Fruit fly (Drosophila melanogaster) whole organism, embryonic: ENCODE data around the gene CG9886.
A peak's percentile ranks its signal among the peaks of the same experiment; 100 is the strongest.

Experiments
- Adf1 ChIP-seq: fragments of 200-800 bp; sonication (Bioruptor generic); IDR thresholded peaks from 2 replicates; pipeline ENCODE4 v1.3.6; 2022; ENCODE audit warnings: missing biosample characterization, missing genetic modification characterization
- Atf6 ChIP-seq: fragments of 200-800 bp; sonication (Bioruptor generic); IDR thresholded peaks from 2 replicates; pipeline ENCODE4 v1.3.6; 2022; ENCODE audit warnings: missing biosample characterization, missing genetic modification characterization
- BtbVII ChIP-seq: fragments of 200-800 bp; sonication (Bioruptor generic); optimal IDR thresholded peaks from 3 replicates; lab custom pipeline; 2017; ENCODE audit warnings: missing biosample characterization, mild to moderate bottlenecking, missing genetic modification characterization
- CG11085 ChIP-seq: fragments of 200-800 bp; sonication (Bioruptor generic); IDR thresholded peaks from 2 replicates; pipeline ENCODE4 v1.3.6; 2022; ENCODE audit warnings: missing biosample characterization, missing genetic modification characterization
- CG11398 ChIP-seq: fragments of 200-800 bp; sonication (Bioruptor generic); optimal IDR thresholded peaks from 2 replicates; lab custom pipeline; 2016; ENCODE audit warnings: missing biosample characterization, missing genetic modification characterization
- CG12744 ChIP-seq: fragments of 200-800 bp; sonication (Bioruptor generic); optimal IDR thresholded peaks from 2 replicates; lab custom pipeline; 2016; ENCODE audit warnings: missing biosample characterization, missing genetic modification characterization
- CG12769 ChIP-seq: fragments of 200-800 bp; sonication (Bioruptor generic); optimal IDR thresholded peaks from 2 replicates; lab custom pipeline; 2019; ENCODE audit warnings: missing biosample characterization, mild to moderate bottlenecking, missing genetic modification characterization, moderate library complexity
- CG15601 ChIP-seq: fragments of 200-800 bp; sonication (Bioruptor generic); optimal IDR thresholded peaks from 3 replicates; lab custom pipeline; 2019; ENCODE audit warnings: missing biosample characterization, mild to moderate bottlenecking, missing genetic modification characterization, moderate library complexity
- CG17328 ChIP-seq: fragments of 200-800 bp; sonication (Bioruptor generic); IDR thresholded peaks from 2 replicates; pipeline ENCODE4 v1.3.6; 2022; ENCODE audit warnings: missing biosample characterization, missing genetic modification characterization
- CG17612 ChIP-seq: fragments of 200-800 bp; sonication (Bioruptor generic); IDR thresholded peaks from 2 replicates; pipeline ENCODE4 v1.3.6; 2022; ENCODE audit warnings: missing biosample characterization, missing genetic modification characterization
- CG1832 ChIP-seq: fragments of 200-800 bp; sonication (Bioruptor generic); optimal IDR thresholded peaks from 2 replicates; lab custom pipeline; 2017; ENCODE audit warnings: missing biosample characterization, mild to moderate bottlenecking, missing genetic modification characterization, inconsistent platforms
- CG2116 ChIP-seq: fragments of 200-800 bp; sonication (Bioruptor generic); optimal IDR thresholded peaks from 3 replicates; lab custom pipeline; 2018; ENCODE audit warnings: missing biosample characterization, mild to moderate bottlenecking, missing genetic modification characterization
- CG2129 ChIP-seq: fragments of 200-800 bp; sonication (Bioruptor generic); IDR thresholded peaks from 2 replicates; pipeline ENCODE4 v1.3.6; 2022; ENCODE audit warnings: missing biosample characterization, missing genetic modification characterization; ENCODE audit not compliant: partially characterized antibody
- CG34376 ChIP-seq: fragments of 200-800 bp; sonication (Bioruptor generic); optimal IDR thresholded peaks from 2 replicates; lab custom pipeline; 2018; ENCODE audit warnings: missing biosample characterization, mild to moderate bottlenecking, missing genetic modification characterization
- CG34422 ChIP-seq: fragments of 200-800 bp; sonication (Bioruptor generic); IDR thresholded peaks from 3 replicates; pipeline ENCODE4 v1.3.6; 2022; ENCODE audit warnings: missing biosample characterization, missing genetic modification characterization
- CG3847 ChIP-seq: fragments of 200-800 bp; sonication (Bioruptor generic); IDR thresholded peaks from 2 replicates; pipeline ENCODE4 v1.3.6; 2022; ENCODE audit warnings: missing biosample characterization, missing genetic modification characterization
- CG4617 ChIP-seq: fragments of 200-800 bp; sonication (Bioruptor generic); optimal IDR thresholded peaks from 3 replicates; lab custom pipeline; 2016; ENCODE audit warnings: missing biosample characterization, missing genetic modification characterization, borderline replicate concordance
- CG6791 ChIP-seq: fragments of 200-800 bp; sonication (Bioruptor generic); IDR thresholded peaks from 3 replicates; pipeline ENCODE4 v1.3.6; 2022; ENCODE audit warnings: missing biosample characterization, missing genetic modification characterization; ENCODE audit not compliant: partially characterized antibody
- CG7556 ChIP-seq: fragments of 200-800 bp; sonication (Bioruptor generic); optimal IDR thresholded peaks from 2 replicates; lab custom pipeline; 2017; ENCODE audit warnings: missing biosample characterization, mild to moderate bottlenecking, missing genetic modification characterization
- CG9215 ChIP-seq: fragments of 200-800 bp; sonication (Bioruptor generic); IDR thresholded peaks from 2 replicates; pipeline ENCODE4 v1.3.6; 2022; ENCODE audit warnings: missing biosample characterization, missing genetic modification characterization
- CG9797 ChIP-seq: fragments of 200-800 bp; sonication (Bioruptor generic); optimal IDR thresholded peaks from 3 replicates; lab custom pipeline; 2018; ENCODE audit warnings: missing biosample characterization, mild to moderate bottlenecking, missing genetic modification characterization
- CG9876 ChIP-seq: fragments of 200-800 bp; sonication (Bioruptor generic); optimal IDR thresholded peaks from 2 replicates; lab custom pipeline; 2016; ENCODE audit warnings: missing biosample characterization, missing genetic modification characterization
- Camta ChIP-seq: fragments of 200-800 bp; sonication (Bioruptor generic); optimal IDR thresholded peaks from 2 replicates; lab custom pipeline; 2016; ENCODE audit warnings: missing biosample characterization, missing genetic modification characterization
- CoRest ChIP-seq: fragments of 200-800 bp; sonication (Bioruptor generic); optimal IDR thresholded peaks from 3 replicates; lab custom pipeline; 2018; ENCODE audit warnings: missing biosample characterization, mild to moderate bottlenecking, missing genetic modification characterization, moderate library complexity
- D19B ChIP-seq: fragments of 200-800 bp; sonication (Bioruptor generic); optimal IDR thresholded peaks from 2 replicates; lab custom pipeline; 2017; ENCODE audit warnings: missing biosample characterization, mild to moderate bottlenecking, missing genetic modification characterization
- Deaf1 ChIP-seq: fragments of 200-800 bp; optimal IDR thresholded peaks from 3 replicates; lab custom pipeline; 2019; ENCODE audit warnings: missing biosample characterization, mild to moderate bottlenecking, missing genetic modification characterization, moderate library complexity
- Dek ChIP-seq: fragments of 200-800 bp; sonication (Bioruptor generic); optimal IDR thresholded peaks from 3 replicates; lab custom pipeline; 2019; ENCODE audit warnings: missing biosample characterization, mild to moderate bottlenecking, missing genetic modification characterization, moderate library complexity
- Dll ChIP-seq: fragments of 200-800 bp; sonication (Bioruptor generic); IDR thresholded peaks from 4 replicates; pipeline ENCODE4 v1.3.6; 2022; ENCODE audit warnings: missing biosample characterization, missing genetic modification characterization; ENCODE audit not compliant: partially characterized antibody
- Dref ChIP-seq: fragments of 200-800 bp; sonication (Bioruptor generic); IDR thresholded peaks from 2 replicates; pipeline ENCODE4 v1.3.6; 2022; ENCODE audit warnings: missing biosample characterization, missing genetic modification characterization
- E2f1 ChIP-seq: fragments of 200-800 bp; sonication (Bioruptor generic); IDR thresholded peaks from 2 replicates; pipeline ENCODE4 v1.3.6; 2022; ENCODE audit warnings: missing biosample characterization, missing genetic modification characterization
- Elba2 ChIP-seq: fragments of 200-800 bp; sonication (Bioruptor generic); optimal IDR thresholded peaks from 3 replicates; lab custom pipeline; 2016; ENCODE audit warnings: missing biosample characterization, missing genetic modification characterization
- HLHmδ ChIP-seq: fragments of 200-800 bp; sonication (Bioruptor generic); optimal IDR thresholded peaks from 2 replicates; lab custom pipeline; 2018; ENCODE audit warnings: missing biosample characterization, mild to moderate bottlenecking, missing genetic modification characterization, moderate library complexity
- Hr51 ChIP-seq, 2 experiments: fragments of 200-800 bp; sonication (Bioruptor generic); optimal IDR thresholded peaks; 2 replicates in 1 of 2; 3 replicates in 1 of 2; lab custom pipeline; 2016 to 2018; ENCODE audit warnings: missing biosample characterization in 2 of 2, missing genetic modification characterization in 2 of 2, mild to moderate bottlenecking in 1 of 2, moderate library complexity in 1 of 2
- Hsf ChIP-seq: fragments of 200-800 bp; sonication (Bioruptor generic); optimal IDR thresholded peaks from 3 replicates; lab custom pipeline; 2016; ENCODE audit warnings: missing biosample characterization, missing genetic modification characterization
- Lpt ChIP-seq: fragments of >200 bp; optimal IDR thresholded peaks from 2 replicates; lab custom pipeline; 2018; ENCODE audit warnings: missing biosample characterization, missing genetic modification characterization
- Mrtf ChIP-seq: fragments of 200-800 bp; sonication (Bioruptor generic); IDR thresholded peaks from 3 replicates; pipeline ENCODE4 v1.3.6; 2022; ENCODE audit warnings: missing biosample characterization, missing genetic modification characterization
- Myb ChIP-seq: fragments of 200-800 bp; sonication (Bioruptor generic); optimal IDR thresholded peaks from 2 replicates; lab custom pipeline; 2016; ENCODE audit warnings: missing biosample characterization, missing genetic modification characterization
- Ravus ChIP-seq: fragments of 200-800 bp; sonication (Bioruptor generic); IDR thresholded peaks from 2 replicates; pipeline ENCODE4 v1.3.6; 2022; ENCODE audit warnings: missing biosample characterization, missing genetic modification characterization
- Usf ChIP-seq: fragments of 200-800 bp; sonication (Bioruptor generic); optimal IDR thresholded peaks from 2 replicates; lab custom pipeline; 2017; ENCODE audit warnings: missing genotype, missing biosample characterization, missing genetic modification characterization
- al ChIP-seq: fragments of 200-800 bp; sonication (Bioruptor generic); IDR thresholded peaks from 2 replicates; pipeline ENCODE4 v1.3.6; 2022; ENCODE audit warnings: missing biosample characterization, missing genetic modification characterization
- crc ChIP-seq: fragments of 200-800 bp; sonication (Bioruptor generic); optimal IDR thresholded peaks from 2 replicates; lab custom pipeline; 2016; ENCODE audit warnings: missing biosample characterization, missing genetic modification characterization
- dpn ChIP-seq, 2 experiments: fragments of 200-800 bp; sonication (Bioruptor generic); optimal IDR thresholded peaks; 3 replicates each; lab custom pipeline; 2016; ENCODE audit warnings: missing biosample characterization in 2 of 2, missing genetic modification characterization in 2 of 2
- eyg ChIP-seq: fragments of 200-800 bp; sonication (Bioruptor generic); optimal IDR thresholded peaks from 3 replicates; lab custom pipeline; 2016; ENCODE audit warnings: missing biosample characterization, missing genetic modification characterization
- her ChIP-seq: fragments of 200-800 bp; sonication (Bioruptor generic); optimal IDR thresholded peaks from 2 replicates; lab custom pipeline; 2016; ENCODE audit warnings: missing biosample characterization, missing genetic modification characterization
- jumu ChIP-seq: fragments of 200-800 bp; sonication (Bioruptor generic); optimal IDR thresholded peaks from 3 replicates; lab custom pipeline; 2016; ENCODE audit warnings: missing biosample characterization, missing genetic modification characterization
- knrl ChIP-seq: fragments of 200-800 bp; sonication (Bioruptor generic); IDR thresholded peaks from 3 replicates; pipeline ENCODE4 v1.3.6; 2022; ENCODE audit warnings: missing biosample characterization, missing genetic modification characterization; ENCODE audit not compliant: partially characterized antibody
- psq ChIP-seq: fragments of 200-800 bp; sonication (Bioruptor generic); optimal IDR thresholded peaks from 2 replicates; lab custom pipeline; 2017; ENCODE audit warnings: missing biosample characterization, missing genetic modification characterization
- sens ChIP-seq: fragments of 200-800 bp; sonication (Bioruptor generic); peaks from one replicate; lab custom pipeline; 2016; ENCODE audit warnings: missing biosample characterization, missing genetic modification characterization
- so ChIP-seq: fragments of 200-800 bp; sonication (Bioruptor generic); IDR thresholded peaks from 3 replicates; pipeline ENCODE4 v1.3.6; 2022; ENCODE audit warnings: missing biosample characterization, missing genetic modification characterization
- wdn ChIP-seq: fragments of 200-800 bp; sonication (Bioruptor generic); IDR thresholded peaks from 2 replicates; pipeline ENCODE4 v1.3.6; 2022; ENCODE audit warnings: missing biosample characterization, missing genetic modification characterization
- zen2 ChIP-seq: fragments of 200-800 bp; sonication (Bioruptor generic); IDR thresholded peaks from 3 replicates; pipeline ENCODE4 v1.3.6; 2022; ENCODE audit warnings: missing biosample characterization, missing genetic modification characterization; ENCODE audit not compliant: partially characterized antibody

The CG9886 gene

dm6 chr2L:2380805-2381204 lies 39.8 kb upstream of the CG9886 start, which contains the start of gene Eogt (continued):
- no peak for TF ChIP-seq CG1832 (GFP tag; lab: Kevin White, UChicago)
- TF ChIP-seq CG34422 (GFP tag; lab: Robert Waterston, UW): peak; percentile 98
- peak; percentile 67 for TF ChIP-seq BtbVII (GFP tag; lab: Kevin White, UChicago)
- TF ChIP-seq psq (GFP tag; lab: Kevin White, UChicago): peak; percentile 77
- TF ChIP-seq wdn (GFP tag; lab: Robert Waterston, UW): peak; percentile 93
- peak; percentile 97 for TF ChIP-seq sens
- TF ChIP-seq CG2129 (GFP tag; lab: Robert Waterston, UW): no peak
- peak; percentile 68 for TF ChIP-seq D19B
- TF ChIP-seq CG3847 (GFP tag; lab: Robert Waterston, UW): peak; percentile 95
- TF ChIP-seq CoRest (tag; lab: Kevin White, UChicago): peak; percentile 97
- peak; percentile 94 for TF ChIP-seq so (GFP tag; lab: Robert Waterston, UW)
- 0 out of 3 replicates have a peak, but pooled peaks have one; percentile 1 for TF ChIP-seq CG6791 (GFP tag; lab: Robert Waterston, UW)
- TF ChIP-seq CG7556 (GFP tag; lab: Kevin White, UChicago): peak; percentile 89
- peak; percentile 95 for TF ChIP-seq Myb (GFP tag; lab: Kevin White, UChicago)
- TF ChIP-seq CG11085 (GFP tag; lab: Robert Waterston, UW): peak; percentile 92
- peak; percentile 49 for TF ChIP-seq crc (GFP tag; lab: Kevin White, UChicago)
- no peak for TF ChIP-seq CG9876 (GFP tag; lab: Kevin White, UChicago)
- TF ChIP-seq her (GFP tag; lab: Kevin White, UChicago): no peak
- peak; percentile 39 for TF ChIP-seq Dref (GFP tag; lab: Robert Waterston, UW)
- peak; percentile 76 to 91 for TF ChIP-seq dpn (GFP tag; optimal IDR thresholded peaks at IDR 0.05; lab: Kevin White, UChicago)
- peak; percentile 99 for TF ChIP-seq CG17328
- peak; percentile 91 for TF ChIP-seq CG9215 (GFP tag; lab: Robert Waterston, UW)
- TF ChIP-seq Adf1 (GFP tag; lab: Robert Waterston, UW): peak; percentile 77
- peak; percentile 85 for TF ChIP-seq Ravus (GFP tag; lab: Robert Waterston, UW)
- TF ChIP-seq Atf6: peak; percentile 94
- peak; percentile 91 for TF ChIP-seq CG15601 (tag; lab: Kevin White, UChicago)
- TF ChIP-seq Lpt: no peak
- TF ChIP-seq Usf (GFP tag; lab: Kevin White, UChicago): peak; percentile 94
- peak; percentile 92 for TF ChIP-seq CG4617
- peak; percentile 69 for TF ChIP-seq Camta (GFP tag; lab: Kevin White, UChicago)
- peak; percentile 75 for TF ChIP-seq CG9797 (GFP tag; lab: Kevin White, UChicago)
- peak; percentile 91 for TF ChIP-seq Mrtf (GFP tag; lab: Robert Waterston, UW)
- peak; percentile 97 for TF ChIP-seq CG12769
- peak; percentile 92 for TF ChIP-seq al
- TF ChIP-seq eyg (GFP tag; lab: Kevin White, UChicago): no peak
- peak; percentile 91 for TF ChIP-seq CG17612 (GFP tag; lab: Robert Waterston, UW)
- peak; percentile 77 for TF ChIP-seq CG2116 (GFP tag; lab: Kevin White, UChicago)
- TF ChIP-seq zen2: no peak
- peak; percentile 69 for TF ChIP-seq Deaf1 (tag; lab: Kevin White, UChicago)
- peak; percentile 63 to 92 for TF ChIP-seq Hr51 (GFP tag; optimal IDR thresholded peaks at IDR 0.05; lab: Kevin White, UChicago)
- TF ChIP-seq Elba2 (GFP tag; lab: Kevin White, UChicago): peak; percentile 68
- TF ChIP-seq E2f1: peak; percentile 98
- TF ChIP-seq jumu (GFP tag; lab: Kevin White, UChicago): peak; percentile 53
- TF ChIP-seq HLHmδ (GFP tag; lab: Kevin White, UChicago): no peak
- TF ChIP-seq knrl (GFP tag; lab: Robert Waterston, UW): peak; percentile 25; the same call in 1 of the 3 replicates
- TF ChIP-seq Dll (GFP tag; lab: Robert Waterston, UW): no peak
- TF ChIP-seq CG12744: peak; percentile 68
- TF ChIP-seq Dek (tag; lab: Kevin White, UChicago): peak; percentile 94
- TF ChIP-seq CG11398 (GFP tag; lab: Kevin White, UChicago): no peak
- peak; percentile 92 for TF ChIP-seq Hsf (GFP tag; lab: Kevin White, UChicago)
- peak; percentile 56 for TF ChIP-seq CG34376 (GFP tag; lab: Kevin White, UChicago)
